Fruit fly (Drosophila melanogaster) whole organism, embryonic: ENCODE measurements around the gene CG12766.
A peak's percentile ranks its signal among the peaks of the same experiment; 100 is the strongest.

Experiments used
- Ada2b ChIP-seq: fragments of 200-800 bp; sonication (Bioruptor generic); IDR thresholded peaks from 2 replicates; pipeline ENCODE4 v1.3.6; 2022; ENCODE audit warnings: missing biosample characterization, missing genetic modification characterization
- Aef1 ChIP-seq: fragments of 200-800 bp; sonication (Bioruptor generic); IDR thresholded peaks from 3 replicates; pipeline ENCODE4 v1.3.6; 2022; ENCODE audit warnings: missing biosample characterization, missing genetic modification characterization
- Bdp1 ChIP-seq: fragments of 200-800 bp; sonication (Bioruptor generic); optimal IDR thresholded peaks from 3 replicates; lab custom pipeline; 2016; ENCODE audit warnings: missing biosample characterization, missing genetic modification characterization
- CG10654 ChIP-seq: fragments of 200-800 bp; sonication (Bioruptor generic); optimal IDR thresholded peaks from 2 replicates; lab custom pipeline; 2016; ENCODE audit warnings: missing biosample characterization, missing genetic modification characterization
- CG14860 ChIP-seq: fragments of 200-800 bp; sonication (Bioruptor generic); IDR thresholded peaks from 3 replicates; pipeline ENCODE4 v1.3.6; 2022; ENCODE audit warnings: missing biosample characterization, missing genetic modification characterization; ENCODE audit not compliant: partially characterized antibody
- CG15269 ChIP-seq: fragments of 200-800 bp; sonication (Bioruptor generic); optimal IDR thresholded peaks from 2 replicates; lab custom pipeline; 2018; ENCODE audit warnings: missing biosample characterization, mild to moderate bottlenecking, missing genetic modification characterization, moderate library complexity
- CG1529 ChIP-seq: fragments of 200-800 bp; sonication (Bioruptor generic); optimal IDR thresholded peaks from 3 replicates; lab custom pipeline; 2018; ENCODE audit warnings: missing biosample characterization, missing genetic modification characterization
- CG2129 ChIP-seq: fragments of 200-800 bp; sonication (Bioruptor generic); IDR thresholded peaks from 2 replicates; pipeline ENCODE4 v1.3.6; 2022; ENCODE audit warnings: missing biosample characterization, missing genetic modification characterization; ENCODE audit not compliant: partially characterized antibody
- CG2712 ChIP-seq: fragments of 200-800 bp; optimal IDR thresholded peaks from 3 replicates; lab custom pipeline; 2019; ENCODE audit warnings: missing biosample characterization, mild to moderate bottlenecking, missing genetic modification characterization, moderate library complexity
- CG3065 ChIP-seq: fragments of 200-800 bp; sonication (Bioruptor generic); optimal IDR thresholded peaks from 2 replicates; lab custom pipeline; 2016; ENCODE audit warnings: missing biosample characterization, missing genetic modification characterization
- CG31224 ChIP-seq: fragments of 200-800 bp; sonication (Bioruptor generic); IDR thresholded peaks from 2 replicates; pipeline ENCODE4 v1.3.6; 2022; ENCODE audit warnings: missing biosample characterization, missing genetic modification characterization
- CG31365 ChIP-seq: fragments of 200-800 bp; sonication (Bioruptor generic); optimal IDR thresholded peaks from 2 replicates; lab custom pipeline; 2018; ENCODE audit warnings: missing biosample characterization, mild to moderate bottlenecking, missing genetic modification characterization
- CG3281 ChIP-seq: fragments of 200-800 bp; sonication (Bioruptor generic); optimal IDR thresholded peaks from 3 replicates; lab custom pipeline; 2017; ENCODE audit warnings: missing biosample characterization, mild to moderate bottlenecking, missing genetic modification characterization
- CG4820 ChIP-seq: fragments of 200-800 bp; sonication (Bioruptor generic); optimal IDR thresholded peaks from 3 replicates; lab custom pipeline; 2016; ENCODE audit warnings: missing biosample characterization, missing genetic modification characterization
- CG6854 ChIP-seq: fragments of 200-800 bp; sonication (Bioruptor generic); optimal IDR thresholded peaks from 3 replicates; lab custom pipeline; 2017; ENCODE audit warnings: missing biosample characterization, mild to moderate bottlenecking, missing genetic modification characterization
- CG7556 ChIP-seq: fragments of 200-800 bp; sonication (Bioruptor generic); optimal IDR thresholded peaks from 2 replicates; lab custom pipeline; 2017; ENCODE audit warnings: missing biosample characterization, mild to moderate bottlenecking, missing genetic modification characterization
- CG7928 ChIP-seq: fragments of 200-800 bp; sonication (Bioruptor generic); optimal IDR thresholded peaks from 2 replicates; lab custom pipeline; 2017; ENCODE audit warnings: missing biosample characterization, mild to moderate bottlenecking, missing genetic modification characterization
- CG9609 ChIP-seq: fragments of 200-800 bp; sonication (Bioruptor generic); optimal IDR thresholded peaks from 3 replicates; lab custom pipeline; 2016; ENCODE audit warnings: missing biosample characterization, missing genetic modification characterization
- Dll ChIP-seq: fragments of 200-800 bp; sonication (Bioruptor generic); IDR thresholded peaks from 4 replicates; pipeline ENCODE4 v1.3.6; 2022; ENCODE audit warnings: missing biosample characterization, missing genetic modification characterization; ENCODE audit not compliant: partially characterized antibody
- Dref ChIP-seq: fragments of 200-800 bp; sonication (Bioruptor generic); IDR thresholded peaks from 2 replicates; pipeline ENCODE4 v1.3.6; 2022; ENCODE audit warnings: missing biosample characterization, missing genetic modification characterization
- Drgx ChIP-seq: fragments of 200-800 bp; sonication (Bioruptor generic); IDR thresholded peaks from 2 replicates; pipeline ENCODE4 v1.3.6; 2022; ENCODE audit warnings: missing biosample characterization, missing genetic modification characterization
- Eip74EF ChIP-seq, 2 experiments: fragments of 200-800 bp in 1 of 2; fragments of >200 bp in 1 of 2; sonication (Bioruptor generic) in 1 of 2; optimal IDR thresholded peaks; 2 replicates each; lab custom pipeline; 2017 to 2019; ENCODE audit warnings: missing biosample characterization in 2 of 2, missing genetic modification characterization in 2 of 2, mild to moderate bottlenecking in 1 of 2, moderate library complexity in 1 of 2
- H15 ChIP-seq: fragments of 200-800 bp; sonication (Bioruptor generic); IDR thresholded peaks from 3 replicates; pipeline ENCODE4 v1.3.6; 2022; ENCODE audit warnings: missing biosample characterization, missing genetic modification characterization
- Jarid2 ChIP-seq: fragments of 200-800 bp; sonication (Bioruptor generic); optimal IDR thresholded peaks from 3 replicates; lab custom pipeline; 2017; ENCODE audit warnings: mild to moderate bottlenecking, missing biosample characterization, missing genetic modification reagents, missing genetic modification characterization
- Meics ChIP-seq: fragments of 200-800 bp; sonication (Bioruptor generic); optimal IDR thresholded peaks from 2 replicates; lab custom pipeline; 2017; ENCODE audit warnings: missing biosample characterization, mild to moderate bottlenecking, missing genetic modification characterization
- NC2β ChIP-seq: fragments of 200-800 bp; sonication (Bioruptor generic); optimal IDR thresholded peaks from 2 replicates; lab custom pipeline; 2016; ENCODE audit warnings: missing biosample characterization, missing genetic modification characterization
- Nf-YA ChIP-seq: fragments of 200-800 bp; sonication (Bioruptor generic); IDR thresholded peaks from 2 replicates; pipeline ENCODE4 v1.3.6; 2022; ENCODE audit warnings: missing biosample characterization, missing genetic modification characterization
- Poxn ChIP-seq: fragments of 200-800 bp; sonication (Bioruptor generic); IDR thresholded peaks from 2 replicates; pipeline ENCODE4 v1.3.6; 2022; ENCODE audit warnings: missing biosample characterization, missing genetic modification characterization
- Rfx ChIP-seq: fragments of 200-800 bp; sonication (Bioruptor generic); IDR thresholded peaks from 2 replicates; pipeline ENCODE4 v1.3.6; 2022; ENCODE audit warnings: missing biosample characterization, missing genetic modification characterization
- Scr ChIP-seq: fragments of 200-800 bp; sonication (Bioruptor generic); IDR thresholded peaks from 2 replicates; pipeline ENCODE4 v1.3.6; 2022; ENCODE audit warnings: missing biosample characterization, missing genetic modification characterization; ENCODE audit not compliant: partially characterized antibody
- Sin3A ChIP-seq: fragments of >200 bp; optimal IDR thresholded peaks from 2 replicates; lab custom pipeline; 2018
- TFAM ChIP-seq: fragments of 200-800 bp; sonication (Bioruptor generic); optimal IDR thresholded peaks from 2 replicates; lab custom pipeline; 2017; ENCODE audit warnings: missing biosample characterization, missing genetic modification characterization, inconsistent platforms
- Taf1 ChIP-seq: fragments of 200-800 bp; sonication (Bioruptor generic); IDR thresholded peaks from 2 replicates; pipeline ENCODE4 v1.3.6; 2022; ENCODE audit warnings: missing biosample characterization, missing genetic modification characterization
- Vsx1 ChIP-seq: fragments of 200-800 bp; sonication (Bioruptor generic); optimal IDR thresholded peaks from 2 replicates; lab custom pipeline; 2017; ENCODE audit warnings: missing biosample characterization, mild to moderate bottlenecking, missing genetic modification characterization, missing genetic modification reagents
- ab ChIP-seq: fragments of 200-800 bp; sonication (Bioruptor generic); optimal IDR thresholded peaks from 2 replicates; lab custom pipeline; 2016; ENCODE audit warnings: missing biosample characterization, missing genetic modification characterization
- cg ChIP-seq: fragments of 200-800 bp; sonication (Bioruptor generic); optimal IDR thresholded peaks from 3 replicates; lab custom pipeline; 2019; ENCODE audit warnings: missing biosample characterization, mild to moderate bottlenecking, missing genetic modification characterization, moderate library complexity
- crc ChIP-seq: fragments of 200-800 bp; sonication (Bioruptor generic); optimal IDR thresholded peaks from 2 replicates; lab custom pipeline; 2016; ENCODE audit warnings: missing biosample characterization, missing genetic modification characterization
- disco-r ChIP-seq: fragments of 200-800 bp; sonication (Bioruptor generic); optimal IDR thresholded peaks from 2 replicates; lab custom pipeline; 2016; ENCODE audit warnings: missing biosample characterization, missing genetic modification characterization
- exex ChIP-seq: fragments of 200-800 bp; sonication (Bioruptor generic); optimal IDR thresholded peaks from 4 replicates; lab custom pipeline; 2018; ENCODE audit warnings: missing biosample characterization, mild to moderate bottlenecking, missing genetic modification characterization, moderate library complexity
- ham ChIP-seq: fragments of 200-800 bp; sonication (Bioruptor generic); IDR thresholded peaks from 2 replicates; pipeline ENCODE4 v1.3.6; 2022; ENCODE audit warnings: missing biosample characterization, missing genetic modification characterization
- hb ChIP-seq: fragments of 200-800 bp; sonication (Bioruptor generic); IDR thresholded peaks from 3 replicates; pipeline ENCODE4 v1.3.6; 2022; ENCODE audit warnings: missing biosample characterization, missing genetic modification characterization; ENCODE audit not compliant: partially characterized antibody
- hbn ChIP-seq: fragments of 200-800 bp; sonication (Bioruptor generic); IDR thresholded peaks from 2 replicates; pipeline ENCODE4 v1.3.6; 2022; ENCODE audit warnings: missing biosample characterization, missing genetic modification characterization; ENCODE audit not compliant: partially characterized antibody
- her ChIP-seq: fragments of 200-800 bp; sonication (Bioruptor generic); optimal IDR thresholded peaks from 2 replicates; lab custom pipeline; 2016; ENCODE audit warnings: missing biosample characterization, missing genetic modification characterization
- kni ChIP-seq: fragments of 200-800 bp; sonication (Bioruptor generic); optimal IDR thresholded peaks from 3 replicates; lab custom pipeline; 2017; ENCODE audit warnings: mild to moderate bottlenecking, missing biosample characterization, missing genetic modification reagents, missing genetic modification characterization
- nau ChIP-seq: fragments of 200-800 bp; sonication (Bioruptor generic); optimal IDR thresholded peaks from 3 replicates; lab custom pipeline; 2017; ENCODE audit warnings: missing biosample characterization, mild to moderate bottlenecking, missing genetic modification characterization, missing genetic modification reagents
- pb ChIP-seq: fragments of 200-800 bp; sonication (Bioruptor generic); optimal IDR thresholded peaks from 3 replicates; lab custom pipeline; 2016; ENCODE audit warnings: missing biosample characterization, missing genetic modification characterization
- salm ChIP-seq: fragments of 200-800 bp; sonication (Bioruptor generic); optimal IDR thresholded peaks from 2 replicates; lab custom pipeline; 2018; ENCODE audit warnings: missing biosample characterization, mild to moderate bottlenecking, missing genetic modification characterization
- sob ChIP-seq: fragments of 200-800 bp; sonication (Bioruptor generic); IDR thresholded peaks from 2 replicates; pipeline ENCODE4 v1.3.6; 2022; ENCODE audit warnings: missing biosample characterization, missing genetic modification characterization
- twi ChIP-seq: fragments of 200-800 bp; optimal IDR thresholded peaks from 2 replicates; lab custom pipeline; 2019; ENCODE audit warnings: missing biosample characterization, mild to moderate bottlenecking, missing genetic modification characterization, moderate library complexity
- zf30C ChIP-seq: fragments of 200-800 bp; sonication (Bioruptor generic); optimal IDR thresholded peaks from 3 replicates; lab custom pipeline; 2018; ENCODE audit warnings: missing biosample characterization, mild to moderate bottlenecking, missing genetic modification characterization

CG12766 gene

dm6 chr3L:3935567-3936207 lies 4.2 kb downstream of the CG12766 start, which contains the start of gene Eip63F-1 (continued):
- no peak for TF ChIP-seq Taf1 (GFP tag; lab: Robert Waterston, UW)
- peak; percentile 48; the same call in 1 of the 2 replicates for TF ChIP-seq Drgx (GFP tag; lab: Robert Waterston, UW)
- no peak for TF ChIP-seq crc
- peak; percentile 60 for TF ChIP-seq Jarid2
- TF ChIP-seq CG14860 = no peak
- TF ChIP-seq CG10654 (GFP tag; lab: Kevin White, UChicago) = peak; percentile 63
- peak; percentile 68 for TF ChIP-seq CG7556
- TF ChIP-seq Eip74EF (GFP tag; optimal IDR thresholded peaks at IDR 0.05; lab: Kevin White, UChicago) = no peak
- peak; percentile 78 for TF ChIP-seq Meics (GFP tag; lab: Kevin White, UChicago)
- no peak for TF ChIP-seq CG7928 (GFP tag; lab: Kevin White, UChicago)
- peak; percentile 38; the same call in 1 of the 3 replicates for TF ChIP-seq Aef1 (GFP tag; lab: Robert Waterston, UW)
- no peak for TF ChIP-seq CG6854
- TF ChIP-seq CG1529 (GFP tag; lab: Kevin White, UChicago) = peak; percentile 45
- TF ChIP-seq salm = peak; percentile 32
- TF ChIP-seq Scr (GFP tag; lab: Robert Waterston, UW) = no peak
- no peak for TF ChIP-seq NC2β (GFP tag; lab: Kevin White, UChicago)
- TF ChIP-seq kni (GFP tag; lab: Kevin White, UChicago) = no peak
- TF ChIP-seq CG2712 (tag; lab: Kevin White, UChicago) = peak; percentile 69
- TF ChIP-seq ab (GFP tag; lab: Kevin White, UChicago) = no peak
- no peak for TF ChIP-seq Dref (GFP tag; lab: Robert Waterston, UW)
- no peak for TF ChIP-seq Bdp1 (GFP tag; lab: Kevin White, UChicago)
- TF ChIP-seq twi = peak; percentile 30
- TF ChIP-seq Dll (GFP tag; lab: Robert Waterston, UW) = no peak
- no peak for TF ChIP-seq cg (GFP tag; lab: Kevin White, UChicago)
- 0 out of 2 replicates have a peak, but pooled peaks have one; percentile 7 for TF ChIP-seq Poxn (GFP tag; lab: Robert Waterston, UW)
- peak; percentile 11 for TF ChIP-seq exex (tag; lab: Kevin White, UChicago)
- no peak for TF ChIP-seq CG31365 (tag; lab: Kevin White, UChicago)
- TF ChIP-seq disco-r = no peak
- no peak for TF ChIP-seq her (GFP tag; lab: Kevin White, UChicago)
- TF ChIP-seq pb = no peak
- TF ChIP-seq Nf-YA (GFP tag; lab: Robert Waterston, UW) = no peak
- peak; percentile 68 for TF ChIP-seq Rfx (GFP tag; lab: Robert Waterston, UW)
- peak; percentile 82 for TF ChIP-seq CG3281 (GFP tag; lab: Kevin White, UChicago)
- TF ChIP-seq CG2129 (GFP tag; lab: Robert Waterston, UW) = no peak
- no peak for TF ChIP-seq zf30C (GFP tag; lab: Kevin White, UChicago)
- TF ChIP-seq Ada2b (GFP tag; lab: Robert Waterston, UW) = peak; percentile 35; the same call in 1 of the 2 replicates
- no peak for TF ChIP-seq hbn (GFP tag; lab: Robert Waterston, UW)
- TF ChIP-seq hb = no peak
- TF ChIP-seq sob (GFP tag; lab: Robert Waterston, UW) = no peak
- no peak for TF ChIP-seq Sin3A
- TF ChIP-seq CG15269 (tag; lab: Kevin White, UChicago) = peak; percentile 79
- peak; percentile 35 for TF ChIP-seq CG4820 (GFP tag; lab: Kevin White, UChicago)
- no peak for TF ChIP-seq CG3065 (GFP tag; lab: Kevin White, UChicago)
- no peak for TF ChIP-seq TFAM (GFP tag; lab: Kevin White, UChicago)
- no peak for TF ChIP-seq CG9609 (GFP tag; lab: Kevin White, UChicago)
- TF ChIP-seq ham = no peak
- no peak for TF ChIP-seq H15
- no peak for TF ChIP-seq CG31224
- peak; percentile 17 for TF ChIP-seq Vsx1
- TF ChIP-seq nau = peak; percentile 39
